Worm (Caenorhabditis elegans): ENCODE data around the gene daf-36.

daf-36 gene

DNA sequence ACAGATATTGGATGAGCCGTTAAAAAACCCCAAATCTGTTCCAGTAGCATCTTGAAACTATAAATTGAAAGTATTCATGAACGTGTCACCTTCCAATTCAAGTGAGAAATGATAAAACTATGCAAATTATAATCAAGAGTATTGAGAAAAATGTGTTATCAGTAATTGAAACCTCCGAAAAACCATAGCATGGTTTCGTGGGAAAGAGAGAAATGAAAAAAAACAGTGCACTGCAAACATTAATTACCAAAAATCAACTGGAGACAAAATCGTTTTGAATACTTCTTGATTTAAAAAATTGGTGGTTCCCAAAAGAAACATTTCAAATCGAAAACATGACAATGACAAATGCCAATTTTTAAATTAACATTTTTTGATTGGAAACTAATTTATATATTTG, at the start of gene daf-36:
Gene daf-36 (minus strand): TSS at position 101 of the 400 bp plus-strand sequence.
- TF ChIP-seq ceh-62 (tag; optimal IDR thresholded peaks at IDR 0.05) (no peak), nhr-28 (tag; optimal IDR thresholded peaks at IDR 0.05) (peak; percentile 39), daf-19 (GFP tag; conservative IDR thresholded peaks at IDR 0.05) (no peak)

DNA sequence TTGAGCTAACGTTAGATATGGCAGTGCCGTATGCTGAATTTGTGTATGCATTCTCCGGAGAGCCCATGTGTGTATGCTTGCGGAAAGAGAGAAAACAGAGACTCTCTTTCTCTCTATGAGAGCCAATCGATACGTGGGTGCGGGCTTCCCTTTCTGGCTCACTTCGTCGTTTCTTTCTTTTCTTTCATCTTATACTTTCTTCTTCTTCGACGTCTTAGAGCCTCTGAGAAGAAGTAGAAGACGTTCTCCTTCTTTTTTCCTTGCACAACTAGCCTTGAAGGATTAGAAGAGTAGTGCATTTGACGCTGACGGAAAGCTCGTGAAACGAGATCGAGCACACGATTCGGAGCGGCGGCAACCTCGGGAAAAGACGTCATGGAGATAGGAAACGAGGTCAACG, 48.3 kb upstream of the daf-36 start:
- TF ChIP-seq F44E2.7 (GFP tag; IDR thresholded peaks at IDR 0.05) (no peak), hmg-1.1 (GFP tag; IDR thresholded peaks at IDR 0.05) (peak; percentile 76; the same call in 1 of the 2 replicates), nhr-102 (tag; optimal IDR thresholded peaks at IDR 0.05) (no peak), mdt-29 (GFP tag; IDR thresholded peaks at IDR 0.05) (no peak), ctbp-1 (GFP tag; IDR thresholded peaks at IDR 0.05) (0 out of 2 replicates have a peak, but pooled peaks have one; percentile 8), lin-1 (GFP tag; IDR thresholded peaks at IDR 0.05) (no peak), lin-13 (GFP tag; optimal IDR thresholded peaks at IDR 0.05) (no peak), ceh-28 (tag; optimal IDR thresholded peaks at IDR 0.05) (peak; percentile 62), nhr-11 (tag; optimal IDR thresholded peaks at IDR 0.05) (no peak), ztf-11 (tag; optimal IDR thresholded peaks at IDR 0.05) (no peak), php-3 (GFP tag; IDR thresholded peaks at IDR 0.05) (no peak), dve-1 (tag; optimal IDR thresholded peaks at IDR 0.05; ENCODE audit: insufficient read depth) (peak; percentile 13), pqm-1 (tag; optimal IDR thresholded peaks at IDR 0.05) (no peak), F49E8.2 (tag; optimal IDR thresholded peaks at IDR 0.05; ENCODE audit: borderline replicate concordance) (no peak), ceh-20 (GFP tag; IDR thresholded peaks at IDR 0.05) (no peak), ZK546.5 (tag; optimal IDR thresholded peaks at IDR 0.05) (no peak), mxl-2 (GFP tag; conservative IDR thresholded peaks at IDR 0.05) (no peak), arid-1 (GFP tag; conservative IDR thresholded peaks at IDR 0.05) (no peak), jun-1 (tag; optimal IDR thresholded peaks at IDR 0.05) (no peak), dmd-8 (GFP tag; IDR thresholded peaks at IDR 0.05) (no peak), mdl-1 (tag; optimal IDR thresholded peaks at IDR 0.05) (peak in 1 of 2 experiments; percentile 4), hlh-30 (tag; optimal IDR thresholded peaks at IDR 0.05; ENCODE audit: insufficient read depth) (peak; percentile 24), fkh-10 (GFP tag; optimal IDR thresholded peaks at IDR 0.05) (peak; percentile 94), hif-1 (tag; optimal IDR thresholded peaks at IDR 0.05) (peak in 1 of 2 experiments; percentile 29), zag-1 (tag; optimal IDR thresholded peaks at IDR 0.05) (no peak), nhr-10 (tag; optimal IDR thresholded peaks at IDR 0.05) (no peak), nhr-77 (tag; optimal IDR thresholded peaks at IDR 0.05) (no peak), aha-1 (tag) (peak; percentile 69), snpc-4 (tag; optimal IDR thresholded peaks at IDR 0.05) (no peak), F37D6.2 (tag; optimal IDR thresholded peaks at IDR 0.05) (peak; percentile 64), unc-62 (GFP tag; optimal IDR thresholded peaks at IDR 0.05 in 1 of 2) (peak in 1 of 2 experiments; percentile 99), unc-62 (tag; optimal IDR thresholded peaks at IDR 0.05) (no peak), mep-1 (tag; optimal IDR thresholded peaks at IDR 0.05) (peak; percentile 45), nhr-41 (GFP tag; IDR thresholded peaks at IDR 0.05) (no peak), saeg-2 (GFP tag; IDR thresholded peaks at IDR 0.05) (no peak), Y48G9A.11 (GFP tag; IDR thresholded peaks at IDR 0.05) (no peak), ces-1 (GFP tag; optimal IDR thresholded peaks at IDR 0.05) (no peak), nhr-42 (GFP tag; IDR thresholded peaks at IDR 0.05) (no peak), rbr-2 (tag; optimal IDR thresholded peaks at IDR 0.05) (peak; percentile 49), set-16 (GFP tag; IDR thresholded peaks at IDR 0.05) (peak; percentile 7; the same call in 1 of the 2 replicates), aly-2 (tag; optimal IDR thresholded peaks at IDR 0.05) (no peak), fos-1 (tag; optimal IDR thresholded peaks at IDR 0.05) (no peak), Y75B8A.6 (GFP tag; IDR thresholded peaks at IDR 0.05) (no peak), snpc-1.2 (GFP tag; IDR thresholded peaks at IDR 0.05) (no peak), F26F4.8 (GFP tag; conservative IDR thresholded peaks at IDR 0.05) (no peak), lsy-2 (tag; optimal IDR thresholded peaks at IDR 0.05) (peak; percentile 44 to 50), zfp-2 (tag; optimal IDR thresholded peaks at IDR 0.05) (no peak), ceh-62 (tag; optimal IDR thresholded peaks at IDR 0.05) (no peak), unc-39 (tag; optimal IDR thresholded peaks at IDR 0.05) (no peak)
